Fruit fly (Drosophila melanogaster) whole organism, prepupa: ENCODE data around the gene CG13699.
A peak's percentile ranks its signal among the peaks of the same experiment; 100 is the strongest.

Source experiments
- Blimp-1 ChIP-seq: fragments of 200-800 bp; sonication (Bioruptor generic); optimal IDR thresholded peaks from 3 replicates; lab custom pipeline; 2017; ENCODE audit warnings: missing biosample characterization, missing genetic modification characterization, mild to moderate bottlenecking, moderate library complexity, missing genetic modification reagents
- CG10631 ChIP-seq: fragments of 200-800 bp; sonication (Bioruptor generic); optimal IDR thresholded peaks from 2 replicates; lab custom pipeline; 2016; ENCODE audit warnings: missing biosample characterization, missing genetic modification characterization
- CG11902 ChIP-seq: fragments of 200-800 bp; sonication (Bioruptor generic); optimal IDR thresholded peaks from 3 replicates; lab custom pipeline; 2016; ENCODE audit warnings: missing biosample characterization, missing genetic modification characterization
- CG15336 ChIP-seq: fragments of 200-800 bp; sonication (Bioruptor generic); IDR thresholded peaks from 2 replicates; pipeline ENCODE4 v1.3.6; 2022; ENCODE audit warnings: missing biosample characterization, missing genetic modification characterization
- CG1621 ChIP-seq: fragments of 200-800 bp; sonication (Bioruptor generic); optimal IDR thresholded peaks from 3 replicates; lab custom pipeline; 2018; ENCODE audit warnings: missing biosample characterization, mild to moderate bottlenecking, missing genetic modification characterization
- CG16779 ChIP-seq: fragments of 200-800 bp; sonication (Bioruptor generic); optimal IDR thresholded peaks from 3 replicates; lab custom pipeline; 2017; ENCODE audit warnings: missing biosample characterization, mild to moderate bottlenecking, missing genetic modification characterization
- CG3032 ChIP-seq: fragments of 200-800 bp; optimal IDR thresholded peaks from 2 replicates; lab custom pipeline; 2019; ENCODE audit warnings: missing biosample characterization, mild to moderate bottlenecking, missing genetic modification characterization, moderate library complexity
- CG31627 ChIP-seq: fragments of 200-800 bp; sonication (Bioruptor generic); optimal IDR thresholded peaks from 3 replicates; lab custom pipeline; 2016; ENCODE audit warnings: missing biosample characterization, missing genetic modification characterization
- CG32006 ChIP-seq: fragments of 200-800 bp; sonication (Bioruptor generic); optimal IDR thresholded peaks from 3 replicates; lab custom pipeline; 2017; ENCODE audit warnings: missing biosample characterization, mild to moderate bottlenecking, missing genetic modification characterization
- CG34406 ChIP-seq: fragments of 200-800 bp; sonication (Bioruptor generic); optimal IDR thresholded peaks from 3 replicates; lab custom pipeline; 2016; ENCODE audit warnings: missing biosample characterization, missing genetic modification characterization
- CG3919 ChIP-seq: fragments of 200-800 bp; sonication (Bioruptor generic); optimal IDR thresholded peaks from 3 replicates; lab custom pipeline; 2016; ENCODE audit warnings: missing biosample characterization, missing genetic modification characterization
- CG4318 ChIP-seq: fragments of 200-800 bp; sonication (Bioruptor generic); optimal IDR thresholded peaks from 3 replicates; lab custom pipeline; 2017; ENCODE audit warnings: missing biosample characterization, mild to moderate bottlenecking, missing genetic modification characterization
- CG6163 ChIP-seq: fragments of 200-800 bp; sonication (Bioruptor generic); IDR thresholded peaks from 3 replicates; pipeline ENCODE4 v1.3.6; 2022; ENCODE audit warnings: missing biosample characterization, missing genetic modification characterization
- CG6808 ChIP-seq: fragments of 200-800 bp; sonication (Bioruptor generic); optimal IDR thresholded peaks from 3 replicates; lab custom pipeline; 2017; ENCODE audit warnings: missing biosample characterization, missing genetic modification characterization, mild to moderate bottlenecking, moderate library complexity, missing genetic modification reagents
- CG6854 ChIP-seq: fragments of 200-800 bp; sonication (Bioruptor generic); optimal IDR thresholded peaks from 2 replicates; lab custom pipeline; 2017; ENCODE audit warnings: missing biosample characterization, mild to moderate bottlenecking, missing genetic modification characterization
- CG8119 ChIP-seq: fragments of 200-800 bp; sonication (Bioruptor generic); IDR thresholded peaks from 3 replicates; pipeline ENCODE4 v1.3.6; 2022; ENCODE audit warnings: missing biosample characterization, missing genetic modification characterization
- CG8319 ChIP-seq: fragments of 200-800 bp; sonication (Bioruptor generic); optimal IDR thresholded peaks from 3 replicates; lab custom pipeline; 2016; ENCODE audit warnings: missing biosample characterization, missing genetic modification characterization
- CG9139 ChIP-seq: fragments of 200-800 bp; sonication (Bioruptor generic); optimal IDR thresholded peaks from 3 replicates; lab custom pipeline; 2017; ENCODE audit warnings: missing biosample characterization, mild to moderate bottlenecking, missing genetic modification characterization
- Eip75B ChIP-seq: fragments of 200-800 bp; sonication (Bioruptor generic); optimal IDR thresholded peaks from 3 replicates; lab custom pipeline; 2016; ENCODE audit warnings: missing biosample characterization, missing genetic modification characterization
- Eip78C ChIP-seq: fragments of 200-800 bp; sonication (Bioruptor generic); peaks from one replicate; lab custom pipeline; 2016; ENCODE audit warnings: missing biosample characterization, missing genetic modification characterization
- Eip93F ChIP-seq: fragments of 200-800 bp; sonication (Bioruptor generic); optimal IDR thresholded peaks from 2 replicates; lab custom pipeline; 2016; ENCODE audit warnings: missing biosample characterization, mild to moderate bottlenecking, missing genetic modification characterization
- Ets96B ChIP-seq: fragments of 200-800 bp; optimal IDR thresholded peaks from 2 replicates; lab custom pipeline; 2019; ENCODE audit warnings: missing biosample characterization, mild to moderate bottlenecking, missing genetic modification characterization, moderate library complexity
- Hr38 ChIP-seq: sonication (Bioruptor generic); optimal IDR thresholded peaks from 2 replicates; lab custom pipeline; 2016; ENCODE audit warnings: missing biosample characterization, missing genetic modification characterization
- Hr39 ChIP-seq: fragments of 200-800 bp; sonication (Bioruptor generic); optimal IDR thresholded peaks from 2 replicates; lab custom pipeline; 2016; ENCODE audit warnings: missing biosample characterization, missing genetic modification characterization
- Hr4 ChIP-seq: fragments of 200-800 bp; sonication (Bioruptor generic); optimal IDR thresholded peaks from 3 replicates; lab custom pipeline; 2016; ENCODE audit warnings: missing biosample characterization, missing genetic modification characterization
- Lpt ChIP-seq: fragments of 200-800 bp; sonication (Bioruptor generic); optimal IDR thresholded peaks from 3 replicates; lab custom pipeline; 2016; ENCODE audit warnings: missing biosample characterization, missing genetic modification characterization
- Met ChIP-seq: fragments of 200-800 bp; sonication (Bioruptor generic); optimal IDR thresholded peaks from 3 replicates; lab custom pipeline; 2016; ENCODE audit warnings: missing biosample characterization, missing genetic modification characterization
- Smox ChIP-seq: fragments of 200-800 bp; sonication (Bioruptor generic); optimal IDR thresholded peaks from 3 replicates; lab custom pipeline; 2016; ENCODE audit warnings: missing biosample characterization, missing genetic modification characterization
- Sox102F ChIP-seq: fragments of 200-800 bp; sonication (Bioruptor generic); optimal IDR thresholded peaks from 2 replicates; lab custom pipeline; 2016; ENCODE audit warnings: missing biosample characterization, mild to moderate bottlenecking, missing genetic modification characterization
- Sox14 ChIP-seq: fragments of 200-800 bp; sonication (Bioruptor generic); optimal IDR thresholded peaks from 3 replicates; lab custom pipeline; 2016; ENCODE audit warnings: missing biosample characterization, missing genetic modification characterization
- Sox15 ChIP-seq: fragments of 200-800 bp; sonication (Bioruptor generic); optimal IDR thresholded peaks from 3 replicates; lab custom pipeline; 2016; ENCODE audit warnings: missing biosample characterization, missing genetic modification characterization
- achi ChIP-seq: fragments of 200-800 bp; sonication (Bioruptor generic); optimal IDR thresholded peaks from 3 replicates; lab custom pipeline; 2016; ENCODE audit warnings: missing biosample characterization, missing genetic modification characterization
- acj6 ChIP-seq: fragments of 200-800 bp; sonication (Bioruptor generic); optimal IDR thresholded peaks from 3 replicates; lab custom pipeline; 2016; ENCODE audit warnings: missing biosample characterization, missing genetic modification characterization
- cyc ChIP-seq: fragments of 200-800 bp; sonication (Bioruptor generic); optimal IDR thresholded peaks from 3 replicates; lab custom pipeline; 2016; ENCODE audit warnings: missing biosample characterization, missing genetic modification characterization
- dac ChIP-seq: fragments of 200-800 bp; sonication (Bioruptor generic); optimal IDR thresholded peaks from 2 replicates; lab custom pipeline; 2017; ENCODE audit warnings: missing biosample characterization, mild to moderate bottlenecking, missing genetic modification characterization
- dsx ChIP-seq: fragments of 200-800 bp; optimal IDR thresholded peaks from 3 replicates; lab custom pipeline; 2019; ENCODE audit warnings: missing biosample characterization, mild to moderate bottlenecking, missing genetic modification characterization, moderate library complexity; ENCODE audit not compliant: poor library complexity, severe bottlenecking
- eg ChIP-seq: fragments of 200-800 bp; sonication (Bioruptor generic); IDR thresholded peaks from 3 replicates; pipeline ENCODE4 v1.3.6; 2022; ENCODE audit warnings: missing biosample characterization, missing genetic modification characterization
- fd59A ChIP-seq: fragments of 200-800 bp; sonication (Bioruptor generic); optimal IDR thresholded peaks from 2 replicates; lab custom pipeline; 2017; ENCODE audit warnings: missing biosample characterization, mild to moderate bottlenecking, missing genetic modification characterization, missing genetic modification reagents
- fd85E ChIP-seq: fragments of 200-800 bp; sonication (Bioruptor generic); optimal IDR thresholded peaks from 3 replicates; lab custom pipeline; 2016; ENCODE audit warnings: missing biosample characterization, missing genetic modification characterization
- fkh ChIP-seq: fragments of 200-800 bp; sonication (Bioruptor generic); optimal IDR thresholded peaks from 3 replicates; lab custom pipeline; 2017; ENCODE audit warnings: missing biosample characterization, mild to moderate bottlenecking, missing genetic modification characterization, moderate library complexity
- net ChIP-seq: fragments of 200-800 bp; sonication (Bioruptor generic); optimal IDR thresholded peaks from 3 replicates; lab custom pipeline; 2016; ENCODE audit warnings: missing biosample characterization, missing genetic modification characterization
- pdm3 ChIP-seq: fragments of 200-800 bp; sonication (Bioruptor generic); optimal IDR thresholded peaks from 3 replicates; lab custom pipeline; 2016; ENCODE audit warnings: missing biosample characterization, missing genetic modification characterization
- salr ChIP-seq, 2 experiments: fragments of 200-800 bp; sonication (Bioruptor generic); optimal IDR thresholded peaks; 3 replicates each; lab custom pipeline; 2016 to 2018; ENCODE audit warnings: missing biosample characterization in 2 of 2, missing genetic modification characterization in 2 of 2, mild to moderate bottlenecking in 1 of 2
- spab ChIP-seq: fragments of 200-800 bp; sonication (Bioruptor generic); optimal IDR thresholded peaks from 2 replicates; lab custom pipeline; 2017; ENCODE audit warnings: missing biosample characterization, mild to moderate bottlenecking, missing genetic modification characterization, missing genetic modification reagents
- svp ChIP-seq: fragments of 200-800 bp; sonication (Bioruptor generic); peaks from one replicate; lab custom pipeline; 2016; ENCODE audit warnings: missing biosample characterization, missing genetic modification characterization
- topi ChIP-seq: fragments of 200-800 bp; sonication (Bioruptor generic); optimal IDR thresholded peaks from 3 replicates; lab custom pipeline; 2016; ENCODE audit warnings: missing biosample characterization, missing genetic modification characterization
- vri ChIP-seq: fragments of 200-800 bp; sonication (Bioruptor generic); optimal IDR thresholded peaks from 3 replicates; lab custom pipeline; 2016; ENCODE audit warnings: missing biosample characterization, mild to moderate bottlenecking, missing genetic modification characterization

The CG13699 gene

DNA sequence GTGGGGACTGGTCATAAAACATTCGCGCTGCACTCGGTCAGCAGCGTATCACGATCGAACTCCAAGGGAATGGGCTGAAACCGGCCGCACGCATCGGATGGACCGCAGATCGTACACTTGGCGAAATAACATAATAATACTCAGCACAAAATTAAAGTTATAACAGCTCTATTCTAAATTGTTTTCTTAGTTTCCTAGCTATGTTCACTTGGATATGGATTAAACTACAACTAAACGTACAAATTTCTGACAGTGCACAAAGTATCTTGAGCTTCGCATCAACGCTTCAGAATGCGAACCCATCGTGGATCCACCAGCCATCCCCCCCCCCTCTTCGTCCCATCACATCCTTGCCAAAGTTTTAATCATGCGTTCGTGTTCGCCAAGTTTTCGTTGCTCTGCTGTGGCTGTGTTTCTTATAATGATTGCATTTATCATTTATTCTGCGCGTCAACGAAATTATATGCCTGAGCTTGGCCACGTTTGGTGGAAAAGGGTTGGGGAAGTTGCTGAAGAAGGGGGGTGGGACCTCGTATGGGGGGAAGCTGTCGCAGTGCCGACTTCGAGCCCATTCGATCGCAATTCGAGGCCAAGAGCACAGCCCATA, 32.8 kb upstream of the CG13699 start (continued):
- TF ChIP-seq CG9139 = peak; percentile 72
- TF ChIP-seq Eip75B (GFP tag; lab: Kevin White, UChicago) = peak; percentile 96
- peak; percentile 87 for TF ChIP-seq spab (GFP tag; lab: Kevin White, UChicago)
- TF ChIP-seq CG6808 = peak; percentile 87
- peak; percentile 36; the same call in 1 of the 2 replicates for TF ChIP-seq CG15336 (GFP tag; lab: Robert Waterston, UW)
- peak; percentile 96 for TF ChIP-seq Sox102F (GFP tag; lab: Kevin White, UChicago)
- peak; percentile 94 for TF ChIP-seq Ets96B (tag; lab: Kevin White, UChicago)
- TF ChIP-seq CG32006 (GFP tag; lab: Kevin White, UChicago) = peak; percentile 48
- TF ChIP-seq achi (GFP tag; lab: Kevin White, UChicago) = peak; percentile 94
- TF ChIP-seq CG1621 (tag; lab: Kevin White, UChicago) = peak; percentile 94
- peak; percentile 87 for TF ChIP-seq Blimp-1 (GFP tag; lab: Kevin White, UChicago)
- peak; percentile 95 for TF ChIP-seq CG6163 (GFP tag; lab: Robert Waterston, UW)

DNA sequence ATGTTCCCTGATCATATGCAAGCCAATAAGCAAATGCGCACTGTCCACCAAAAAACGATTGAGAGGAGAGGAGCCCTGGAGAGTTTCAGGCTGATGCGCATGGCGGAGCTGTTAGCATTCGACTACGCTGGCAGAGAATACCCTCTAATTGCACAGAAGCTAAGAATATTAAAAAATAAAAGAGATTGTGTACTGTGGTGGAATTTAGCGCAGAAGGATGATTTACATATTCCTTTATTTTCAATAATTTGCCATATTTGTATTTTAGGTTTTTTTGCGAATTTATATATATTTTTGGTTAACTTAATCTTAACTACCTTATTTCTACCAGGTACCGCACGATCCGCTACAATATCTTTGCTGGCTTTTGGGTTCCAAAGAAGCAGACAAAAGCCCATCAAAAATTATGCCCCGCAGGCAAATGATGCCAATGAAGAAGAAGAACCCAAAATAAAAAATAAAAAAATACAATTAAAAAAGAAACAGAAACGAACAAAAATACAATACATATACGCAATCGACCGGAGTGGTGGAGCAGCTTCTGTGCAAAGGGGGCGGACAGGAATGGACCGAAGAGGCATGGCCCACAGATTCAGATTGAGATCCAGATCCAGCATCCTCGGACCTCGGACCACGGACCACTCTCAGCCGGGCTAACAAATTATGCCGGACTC, 32.1 kb upstream of the CG13699 start:
- peak; percentile 90 for TF ChIP-seq CG11902 (GFP tag; lab: Kevin White, UChicago)
- TF ChIP-seq Ets96B (tag; lab: Kevin White, UChicago) = peak; percentile 85
- peak; percentile 42 for TF ChIP-seq Lpt
- TF ChIP-seq CG16779 = peak; percentile 11
- TF ChIP-seq salr (GFP tag; optimal IDR thresholded peaks at IDR 0.05; lab: Kevin White, UChicago) = peak; percentile 12 to 40
- peak; percentile 73 for TF ChIP-seq dsx (GFP tag; lab: Kevin White, UChicago)
- TF ChIP-seq Smox (GFP tag; lab: Kevin White, UChicago) = peak; percentile 92
- TF ChIP-seq CG3919 (GFP tag; lab: Kevin White, UChicago) = peak; percentile 88
- peak; percentile 94 for TF ChIP-seq CG31627 (GFP tag; lab: Kevin White, UChicago)
- no peak for TF ChIP-seq CG4318
- TF ChIP-seq CG15336 (GFP tag; lab: Robert Waterston, UW) = peak; percentile 57
- TF ChIP-seq CG10631 = peak; percentile 72
- TF ChIP-seq CG3032 = peak; percentile 87
- peak; percentile 47 for TF ChIP-seq CG8119
- peak; percentile 72 for TF ChIP-seq CG8319
- TF ChIP-seq Eip93F (GFP tag; lab: Kevin White, UChicago) = peak; percentile 65
- TF ChIP-seq CG6808 = peak; percentile 82
- TF ChIP-seq cyc = peak; percentile 95
- TF ChIP-seq fd59A (GFP tag; lab: Kevin White, UChicago) = peak; percentile 76
- no peak for TF ChIP-seq dac (GFP tag; lab: Kevin White, UChicago)
- TF ChIP-seq Sox102F (GFP tag; lab: Kevin White, UChicago) = peak; percentile 94
- peak; percentile 88 for TF ChIP-seq vri
- TF ChIP-seq CG6854 (GFP tag; lab: Kevin White, UChicago) = peak; percentile 75
- peak; percentile 94 for TF ChIP-seq topi (GFP tag; lab: Kevin White, UChicago)
- peak; percentile 40 for TF ChIP-seq Hr4 (GFP tag; lab: Kevin White, UChicago)
- peak; percentile 71 for TF ChIP-seq Blimp-1 (GFP tag; lab: Kevin White, UChicago)
- peak; percentile 95 for TF ChIP-seq Met (GFP tag; lab: Kevin White, UChicago)
- no peak for TF ChIP-seq fkh (GFP tag; lab: Kevin White, UChicago)
- TF ChIP-seq Hr39 (GFP tag; lab: Kevin White, UChicago) = peak; percentile 94
- no peak for TF ChIP-seq Hr38 (GFP tag; lab: Kevin White, UChicago)
- peak; percentile 97 for TF ChIP-seq Eip78C
- TF ChIP-seq CG34406 = peak; percentile 89
- TF ChIP-seq net (GFP tag; lab: Kevin White, UChicago) = peak; percentile 63
- peak; percentile 83 for TF ChIP-seq Sox15 (GFP tag; lab: Kevin White, UChicago)
- peak; percentile 67; the same call in 2 of the 3 replicates for TF ChIP-seq CG6163 (GFP tag; lab: Robert Waterston, UW)
- TF ChIP-seq fd85E (GFP tag; lab: Kevin White, UChicago) = no peak
- peak; percentile 98 for TF ChIP-seq svp (GFP tag; lab: Kevin White, UChicago)
- TF ChIP-seq pdm3 (GFP tag; lab: Kevin White, UChicago) = peak; percentile 86
- no peak for TF ChIP-seq eg (GFP tag; lab: Robert Waterston, UW)
- TF ChIP-seq acj6 (GFP tag; lab: Kevin White, UChicago) = peak; percentile 91
- peak; percentile 89 for TF ChIP-seq Sox14 (GFP tag; lab: Kevin White, UChicago)
- TF ChIP-seq CG9139 = peak; percentile 7
